Fruit fly (Drosophila melanogaster) whole organism, embryonic: ENCODE measurements around the gene CG13138.

Experiments
- Adf1 ChIP-seq: fragments of 200-800 bp; sonication (Bioruptor generic); IDR thresholded peaks from 2 replicates; pipeline ENCODE4 v1.3.6; 2022; ENCODE audit warnings: missing biosample characterization, missing genetic modification characterization
- BEAF-32 ChIP-seq: fragments of 200-800 bp; sonication (Bioruptor generic); optimal IDR thresholded peaks from 3 replicates; lab custom pipeline; 2017; ENCODE audit warnings: missing biosample characterization, missing genetic modification characterization, mild to moderate bottlenecking, moderate library complexity, missing genetic modification reagents
- CG10462 ChIP-seq: fragments of 200-800 bp; sonication (Bioruptor generic); optimal IDR thresholded peaks from 2 replicates; lab custom pipeline; 2016; ENCODE audit warnings: missing biosample characterization, missing genetic modification characterization
- CG11695 ChIP-seq: fragments of 200-800 bp; sonication (Bioruptor generic); IDR thresholded peaks from 3 replicates; pipeline ENCODE4 v1.3.6; 2022; ENCODE audit warnings: missing biosample characterization, missing genetic modification characterization
- CG12071 ChIP-seq: fragments of 200-800 bp; sonication (Bioruptor generic); optimal IDR thresholded peaks from 3 replicates; lab custom pipeline; 2018; ENCODE audit warnings: missing biosample characterization, mild to moderate bottlenecking, missing genetic modification characterization
- CG1233 ChIP-seq: fragments of 200-800 bp; sonication (Bioruptor generic); optimal IDR thresholded peaks from 4 replicates; lab custom pipeline; 2018; ENCODE audit warnings: missing biosample characterization, mild to moderate bottlenecking, missing genetic modification characterization
- CG12942 ChIP-seq: fragments of 200-800 bp; sonication (Bioruptor generic); optimal IDR thresholded peaks from 3 replicates; lab custom pipeline; 2016; ENCODE audit warnings: missing biosample characterization, missing genetic modification characterization
- CG13424 ChIP-seq: fragments of 200-800 bp; sonication (Bioruptor generic); optimal IDR thresholded peaks from 2 replicates; lab custom pipeline; 2019; ENCODE audit warnings: missing biosample characterization, mild to moderate bottlenecking, missing genetic modification characterization, moderate library complexity
- CG14014 ChIP-seq: fragments of 200-800 bp; sonication (Bioruptor generic); IDR thresholded peaks from 2 replicates; pipeline ENCODE4 v1.3.6; 2022; ENCODE audit warnings: missing biosample characterization, missing genetic modification characterization
- CG17186 ChIP-seq: fragments of 200-800 bp; sonication (Bioruptor generic); optimal IDR thresholded peaks from 3 replicates; lab custom pipeline; 2017; ENCODE audit warnings: missing biosample characterization, missing genetic modification reagents, missing genetic modification characterization
- CG1832 ChIP-seq: fragments of 200-800 bp; sonication (Bioruptor generic); optimal IDR thresholded peaks from 2 replicates; lab custom pipeline; 2017; ENCODE audit warnings: missing biosample characterization, mild to moderate bottlenecking, missing genetic modification characterization, inconsistent platforms
- CG2129 ChIP-seq: fragments of 200-800 bp; sonication (Bioruptor generic); IDR thresholded peaks from 2 replicates; pipeline ENCODE4 v1.3.6; 2022; ENCODE audit warnings: missing biosample characterization, missing genetic modification characterization; ENCODE audit not compliant: partially characterized antibody
- CG2202 ChIP-seq: fragments of 200-800 bp; sonication (Bioruptor generic); optimal IDR thresholded peaks from 2 replicates; lab custom pipeline; 2018; ENCODE audit warnings: missing biosample characterization, mild to moderate bottlenecking, missing genetic modification characterization
- CG2875 ChIP-seq: fragments of 200-800 bp; sonication (Bioruptor generic); optimal IDR thresholded peaks from 2 replicates; lab custom pipeline; 2017; ENCODE audit warnings: missing biosample characterization, mild to moderate bottlenecking, missing genetic modification characterization, missing genetic modification reagents
- CG4707 ChIP-seq: fragments of 200-800 bp; sonication (Bioruptor generic); optimal IDR thresholded peaks from 2 replicates; lab custom pipeline; 2018; ENCODE audit warnings: missing biosample characterization, mild to moderate bottlenecking, missing genetic modification characterization, moderate library complexity
- CG5180 ChIP-seq: fragments of 200-800 bp; sonication (Bioruptor generic); optimal IDR thresholded peaks from 3 replicates; lab custom pipeline; 2017; ENCODE audit warnings: missing biosample characterization, missing genetic modification characterization, mild to moderate bottlenecking, moderate library complexity, missing genetic modification reagents
- CG6272 ChIP-seq: fragments of 200-800 bp; sonication (Bioruptor generic); IDR thresholded peaks from 2 replicates; pipeline ENCODE4 v1.3.6; 2022; ENCODE audit warnings: missing biosample characterization, missing genetic modification characterization
- CG8765 ChIP-seq: fragments of 200-800 bp; sonication (Bioruptor generic); IDR thresholded peaks from 2 replicates; pipeline ENCODE4 v1.3.6; 2022; ENCODE audit warnings: missing biosample characterization, missing genetic modification characterization
- CG9932 ChIP-seq: fragments of 200-800 bp; sonication (Bioruptor generic); IDR thresholded peaks from 2 replicates; pipeline ENCODE4 v1.3.6; 2022; ENCODE audit warnings: missing biosample characterization, missing genetic modification characterization
- D19A ChIP-seq: fragments of 200-800 bp; optimal IDR thresholded peaks from 3 replicates; lab custom pipeline; 2019; ENCODE audit warnings: missing biosample characterization, mild to moderate bottlenecking, missing genetic modification characterization, moderate library complexity
- HLH4C ChIP-seq: fragments of 200-800 bp; sonication (Bioruptor generic); IDR thresholded peaks from 3 replicates; pipeline ENCODE4 v1.3.6; 2022; ENCODE audit warnings: missing biosample characterization, missing genetic modification characterization; ENCODE audit not compliant: partially characterized antibody
- MESR4 ChIP-seq: fragments of 200-800 bp; sonication (Bioruptor generic); optimal IDR thresholded peaks from 2 replicates; lab custom pipeline; 2018; ENCODE audit warnings: missing biosample characterization, mild to moderate bottlenecking, missing genetic modification characterization, moderate library complexity
- Meics ChIP-seq: fragments of 200-800 bp; sonication (Bioruptor generic); optimal IDR thresholded peaks from 2 replicates; lab custom pipeline; 2017; ENCODE audit warnings: missing biosample characterization, mild to moderate bottlenecking, missing genetic modification characterization
- Nf-YA ChIP-seq: fragments of 200-800 bp; sonication (Bioruptor generic); IDR thresholded peaks from 2 replicates; pipeline ENCODE4 v1.3.6; 2022; ENCODE audit warnings: missing biosample characterization, missing genetic modification characterization
- Sin3A ChIP-seq: fragments of >200 bp; optimal IDR thresholded peaks from 2 replicates; lab custom pipeline; 2018
- Sry-δ ChIP-seq: fragments of 200-800 bp; sonication (Bioruptor generic); optimal IDR thresholded peaks from 2 replicates; lab custom pipeline; 2016; ENCODE audit warnings: missing biosample characterization, missing genetic modification characterization
- YL-1 ChIP-seq: fragments of 200-800 bp; sonication (Bioruptor generic); optimal IDR thresholded peaks from 3 replicates; lab custom pipeline; 2017; ENCODE audit warnings: missing biosample characterization, mild to moderate bottlenecking, missing genetic modification characterization
- bigmax ChIP-seq: fragments of 200-800 bp; sonication (Bioruptor generic); optimal IDR thresholded peaks from 2 replicates; lab custom pipeline; 2018; ENCODE audit warnings: missing biosample characterization, mild to moderate bottlenecking, missing genetic modification characterization
- btn ChIP-seq: fragments of 200-800 bp; sonication (Bioruptor generic); optimal IDR thresholded peaks from 2 replicates; lab custom pipeline; 2016; ENCODE audit warnings: missing biosample characterization, missing genetic modification characterization
- chinmo ChIP-seq: fragments of 200-800 bp; sonication (Bioruptor generic); IDR thresholded peaks from 4 replicates; pipeline ENCODE4 v1.3.6; 2022; ENCODE audit warnings: missing biosample characterization, missing genetic modification characterization; ENCODE audit not compliant: partially characterized antibody
- crp ChIP-seq, 2 experiments: fragments of 200-800 bp; sonication (Bioruptor generic); optimal IDR thresholded peaks; 2 replicates in 1 of 2; 3 replicates in 1 of 2; lab custom pipeline; 2017; ENCODE audit warnings: missing biosample characterization in 2 of 2, missing genetic modification characterization in 2 of 2, mild to moderate bottlenecking in 1 of 2, moderate library complexity in 1 of 2
- dysf ChIP-seq: fragments of 200-800 bp; sonication (Bioruptor generic); IDR thresholded peaks from 3 replicates; pipeline ENCODE4 v1.3.6; 2022; ENCODE audit warnings: missing biosample characterization, missing genetic modification characterization
- ems ChIP-seq: fragments of 200-800 bp; sonication (Bioruptor generic); optimal IDR thresholded peaks from 3 replicates; lab custom pipeline; 2016; ENCODE audit warnings: missing biosample characterization, missing genetic modification characterization
- esg ChIP-seq: fragments of 200-800 bp; sonication (Bioruptor generic); conservative IDR thresholded peaks from 2 replicates; pipeline ENCODE4 v1.3.6; 2022; ENCODE audit warnings: missing biosample characterization, missing genetic modification characterization
- inv ChIP-seq: fragments of 200-800 bp; sonication (Bioruptor generic); IDR thresholded peaks from 2 replicates; pipeline ENCODE4 v1.3.6; 2022; ENCODE audit warnings: missing biosample characterization, missing genetic modification characterization; ENCODE audit not compliant: partially characterized antibody
- jumu ChIP-seq: fragments of 200-800 bp; sonication (Bioruptor generic); optimal IDR thresholded peaks from 3 replicates; lab custom pipeline; 2016; ENCODE audit warnings: missing biosample characterization, missing genetic modification characterization
- luna ChIP-seq: fragments of 200-800 bp; sonication (Bioruptor generic); optimal IDR thresholded peaks from 2 replicates; lab custom pipeline; 2016; ENCODE audit warnings: missing biosample characterization, missing genetic modification characterization
- nerfin-1 ChIP-seq: fragments of 200-800 bp; sonication (Bioruptor generic); optimal IDR thresholded peaks from 3 replicates; lab custom pipeline; 2019; ENCODE audit warnings: missing biosample characterization, mild to moderate bottlenecking, missing genetic modification characterization, moderate library complexity
- pho ChIP-seq: fragments of 200-800 bp; sonication (Bioruptor generic); optimal IDR thresholded peaks from 2 replicates; lab custom pipeline; 2016; ENCODE audit warnings: missing biosample characterization, missing genetic modification characterization
- repo ChIP-seq: fragments of 200-800 bp; sonication (Bioruptor generic); optimal IDR thresholded peaks from 2 replicates; lab custom pipeline; 2016; ENCODE audit warnings: missing biosample characterization, missing genetic modification characterization
- slou ChIP-seq: fragments of 200-800 bp; sonication (Bioruptor generic); optimal IDR thresholded peaks from 3 replicates; lab custom pipeline; 2016; ENCODE audit warnings: missing biosample characterization, missing genetic modification characterization
- sr ChIP-seq: fragments of 200-800 bp; sonication (Bioruptor generic); IDR thresholded peaks from 3 replicates; pipeline ENCODE4 v1.3.6; 2022; ENCODE audit warnings: missing biosample characterization, missing genetic modification characterization
- stwl ChIP-seq: fragments of 200-800 bp; sonication (Bioruptor generic); optimal IDR thresholded peaks from 3 replicates; lab custom pipeline; 2018; ENCODE audit warnings: missing biosample characterization, mild to moderate bottlenecking, missing genetic modification characterization, moderate library complexity
- tap ChIP-seq: fragments of 200-800 bp; optimal IDR thresholded peaks from 3 replicates; lab custom pipeline; 2019; ENCODE audit warnings: missing biosample characterization, mild to moderate bottlenecking, missing genetic modification characterization, moderate library complexity
- tgo ChIP-seq: fragments of 200-800 bp; sonication (Bioruptor generic); IDR thresholded peaks from 3 replicates; pipeline ENCODE4 v1.3.6; 2022; ENCODE audit warnings: missing biosample characterization, missing genetic modification characterization
- tin ChIP-seq: fragments of 200-800 bp; sonication (Bioruptor generic); optimal IDR thresholded peaks from 3 replicates; lab custom pipeline; 2016; ENCODE audit warnings: missing biosample characterization, missing genetic modification characterization
- trem ChIP-seq: fragments of 200-800 bp; optimal IDR thresholded peaks from 3 replicates; lab custom pipeline; 2019; ENCODE audit warnings: missing biosample characterization, mild to moderate bottlenecking, missing genetic modification characterization, moderate library complexity
- tx ChIP-seq: fragments of 200-800 bp; sonication (Bioruptor generic); optimal IDR thresholded peaks from 2 replicates; lab custom pipeline; 2016; ENCODE audit warnings: missing biosample characterization, missing genetic modification characterization
- wek ChIP-seq: fragments of 200-800 bp; sonication (Bioruptor generic); optimal IDR thresholded peaks from 3 replicates; lab custom pipeline; 2018; ENCODE audit warnings: missing biosample characterization, mild to moderate bottlenecking, missing genetic modification characterization, moderate library complexity
- yki ChIP-seq: fragments of >200 bp; optimal IDR thresholded peaks from 3 replicates; lab custom pipeline; 2018
- zen ChIP-seq: fragments of 200-800 bp; sonication (Bioruptor generic); optimal IDR thresholded peaks from 3 replicates; lab custom pipeline; 2018; ENCODE audit warnings: missing biosample characterization, mild to moderate bottlenecking, missing genetic modification characterization, moderate library complexity
- zfh1 ChIP-seq: fragments of 200-800 bp; sonication (Bioruptor generic); IDR thresholded peaks from 3 replicates; pipeline ENCODE4 v1.3.6; 2022; ENCODE audit warnings: missing biosample characterization, missing genetic modification characterization

Gene CG13138

DNA sequence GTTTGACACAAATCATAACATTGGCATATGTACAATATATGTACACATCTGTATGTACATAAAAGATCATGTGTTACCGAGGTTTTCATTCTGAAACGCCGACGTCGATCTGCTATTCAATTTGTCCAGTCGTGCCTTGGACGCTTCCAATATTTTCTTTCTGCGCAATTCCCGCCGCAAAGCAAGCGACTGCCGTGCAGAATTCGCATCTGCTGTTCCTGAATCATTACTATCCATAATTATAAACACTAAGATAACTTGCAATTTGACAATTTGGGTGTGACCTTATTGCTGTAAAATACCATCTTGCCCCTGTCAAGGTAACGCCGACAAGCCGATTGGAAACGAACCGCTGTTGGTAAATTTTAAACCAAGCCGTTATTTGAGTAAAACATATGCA is 10.0 kb upstream of the CG13138 start (continued):
- TF ChIP-seq CG10462 (GFP tag; lab: Kevin White, UChicago) (no peak), MESR4 (GFP tag; lab: Kevin White, UChicago) (peak; percentile 83), Meics (no peak), inv (no peak), btn (no peak), wek (GFP tag; lab: Kevin White, UChicago) (peak; percentile 10), CG14014 (GFP tag; lab: Robert Waterston, UW) (no peak), CG4707 (GFP tag; lab: Kevin White, UChicago) (no peak), CG13424 (tag; lab: Kevin White, UChicago) (no peak), stwl (peak; percentile 63), zfh1 (GFP tag; lab: Robert Waterston, UW) (no peak), CG2202 (no peak), esg (GFP tag; lab: Robert Waterston, UW) (no peak), CG8765 (GFP tag; lab: Robert Waterston, UW) (no peak), D19A (tag; lab: Kevin White, UChicago) (no peak), trem (tag; lab: Kevin White, UChicago) (no peak), CG2875 (no peak), Adf1 (GFP tag; lab: Robert Waterston, UW) (no peak), tap (tag; lab: Kevin White, UChicago) (no peak), CG6272 (no peak), luna (GFP tag; lab: Kevin White, UChicago) (no peak), tgo (GFP tag; lab: Robert Waterston, UW) (no peak), CG2129 (GFP tag; lab: Robert Waterston, UW) (no peak), BEAF-32 (GFP tag; lab: Kevin White, UChicago) (peak; percentile 52), crp (GFP tag; optimal IDR thresholded peaks at IDR 0.05; lab: Kevin White, UChicago) (peak in 1 of 2 experiments; percentile 60), bigmax (GFP tag; lab: Kevin White, UChicago) (peak; percentile 7), jumu (GFP tag; lab: Kevin White, UChicago) (no peak), CG12942 (GFP tag; lab: Kevin White, UChicago) (no peak), pho (GFP tag; lab: Kevin White, UChicago) (no peak), dysf (GFP tag; lab: Robert Waterston, UW) (no peak), Sin3A (peak; percentile 28), YL-1 (GFP tag; lab: Kevin White, UChicago) (peak; percentile 21), sr (no peak), CG1832 (no peak), repo (GFP tag; lab: Kevin White, UChicago) (no peak), CG9932 (GFP tag; lab: Robert Waterston, UW) (no peak), zen (peak; percentile 26), CG12071 (GFP tag; lab: Kevin White, UChicago) (no peak), CG17186 (GFP tag; lab: Kevin White, UChicago) (no peak), slou (GFP tag; lab: Kevin White, UChicago) (no peak), CG1233 (GFP tag; lab: Kevin White, UChicago) (no peak), nerfin-1 (tag; lab: Kevin White, UChicago) (no peak), ems (no peak), CG5180 (GFP tag; lab: Kevin White, UChicago) (no peak), Nf-YA (GFP tag; lab: Robert Waterston, UW) (no peak), tx (GFP tag; lab: Kevin White, UChicago) (no peak), yki (lab: Kevin White, UChicago) (no peak), tin (GFP tag; lab: Kevin White, UChicago) (no peak), HLH4C (GFP tag; lab: Robert Waterston, UW) (no peak), chinmo (GFP tag; lab: Robert Waterston, UW) (0 out of 4 replicates have a peak, but pooled peaks have one; percentile 50), CG11695 (no peak), Sry-δ (GFP tag; lab: Kevin White, UChicago) (peak; percentile 42)
